Worm (Caenorhabditis elegans) whole organism, early embryonic: Measurements from ENCODE around the gene fipr-18.

Experiments
- B0310.2 ChIP-seq: sonication (generic microtip); optimal IDR thresholded peaks from 2 replicates; lab custom pipeline; 2016; ENCODE audit warnings: mild to moderate bottlenecking, missing genetic modification characterization, missing compliant biosample characterization
- F13C5.2 ChIP-seq: sonication (generic microtip); optimal IDR thresholded peaks from 2 replicates; lab custom pipeline; 2017; ENCODE audit warnings: mild to moderate bottlenecking, missing genetic modification characterization, inconsistent platforms, missing compliant biosample characterization
- aly-1 ChIP-seq: sonication (generic microtip); optimal IDR thresholded peaks from 2 replicates; lab custom pipeline; 2016; ENCODE audit warnings: missing genetic modification characterization, missing compliant biosample characterization
- ama-1 ChIP-seq: fragments of 150-350 bp; optimal IDR thresholded peaks from 2 replicates; lab custom pipeline; 2014
- ceh-13 ChIP-seq: fragments of 200-800 bp; sonication (Bioruptor generic); optimal IDR thresholded peaks from 2 replicates; lab custom pipeline; 2018; ENCODE audit warnings: mild to moderate bottlenecking, missing genetic modification characterization, missing compliant biosample characterization
- ceh-36 ChIP-seq: sonication (generic microtip); optimal IDR thresholded peaks from 2 replicates; lab custom pipeline; 2016; ENCODE audit warnings: missing genetic modification characterization, inconsistent platforms, missing compliant biosample characterization
- ets-7 ChIP-seq: sonication (generic microtip); optimal IDR thresholded peaks from 2 replicates; lab custom pipeline; 2016; ENCODE audit warnings: missing genotype, missing genetic modification characterization, missing compliant biosample characterization
- flt-1 ChIP-seq: fragments of 200-800 bp; sonication (Bioruptor generic); IDR thresholded peaks from 2 replicates; pipeline ENCODE4 v1.3.6; 2022; ENCODE audit warnings: missing genetic modification characterization, missing compliant biosample characterization
- hmbx-1 ChIP-seq: sonication (generic microtip); optimal IDR thresholded peaks from 2 replicates; lab custom pipeline; 2016; ENCODE audit warnings: mild to moderate bottlenecking, missing genetic modification characterization, missing compliant biosample characterization
- hmg-4 ChIP-seq: fragments of 200-800 bp; sonication (Bioruptor generic); optimal IDR thresholded peaks from 2 replicates; lab custom pipeline; 2018; ENCODE audit warnings: mild to moderate bottlenecking, missing genetic modification characterization, missing compliant biosample characterization
- hnd-1 ChIP-seq: sonication (generic microtip); optimal IDR thresholded peaks from 2 replicates; lab custom pipeline; 2016; ENCODE audit warnings: missing genetic modification characterization, missing compliant biosample characterization
- pes-1 ChIP-seq: fragments of 200-800 bp; sonication (Bioruptor generic); IDR thresholded peaks from 2 replicates; pipeline ENCODE4 v1.3.6; 2022; ENCODE audit warnings: missing genetic modification reagents, missing genetic modification characterization, missing compliant biosample characterization
- scrt-1 ChIP-seq: fragments of 200-800 bp; sonication (Bioruptor generic); IDR thresholded peaks from 2 replicates; pipeline ENCODE4 v1.3.6; 2022; ENCODE audit warnings: missing genetic modification characterization, missing compliant biosample characterization
- sea-1 ChIP-seq: fragments of 200-800 bp; sonication (Bioruptor generic); conservative IDR thresholded peaks from 2 replicates; pipeline ENCODE4 v1.3.6; 2022; ENCODE audit warnings: missing genetic modification characterization, missing compliant biosample characterization
- tbx-11 ChIP-seq: fragments of 200-800 bp; sonication (Bioruptor generic); IDR thresholded peaks from 2 replicates; pipeline ENCODE4 v1.3.6; 2022; ENCODE audit warnings: missing genetic modification characterization, missing compliant biosample characterization
- tbx-37 ChIP-seq: fragments of 200-800 bp; sonication (Bioruptor generic); conservative IDR thresholded peaks from 2 replicates; pipeline ENCODE4 v1.3.6; 2022; ENCODE audit warnings: missing genetic modification reagents, missing genetic modification characterization, missing compliant biosample characterization
- tra-4 ChIP-seq: sonication (generic microtip); optimal IDR thresholded peaks from 2 replicates; lab custom pipeline; 2017; ENCODE audit warnings: missing genetic modification characterization, missing compliant biosample characterization

The fipr-18 gene

ce11 chrIII:7494850-7495314 lies 35.8 kb downstream of the fipr-18 start:
- no peak for TF ChIP-seq scrt-1
- no peak for TF ChIP-seq ama-1 (lab: Kevin White, UChicago)
- no peak for TF ChIP-seq B0310.2
- no peak for TF ChIP-seq sea-1 (GFP tag; lab: Robert Waterston, UW)
- no peak for TF ChIP-seq aly-1
- TF ChIP-seq flt-1 (GFP tag; lab: Robert Waterston, UW) = no peak

- no peak for TF ChIP-seq ama-1 (lab: Kevin White, UChicago)
- TF ChIP-seq ceh-36 (tag; lab: Kevin White, UChicago) = no peak
- no peak for TF ChIP-seq sea-1 (GFP tag; lab: Robert Waterston, UW)
- no peak for TF ChIP-seq tbx-11 (GFP tag; lab: Robert Waterston, UW)
- TF ChIP-seq hnd-1 (tag; lab: Kevin White, UChicago) = no peak
- no peak for TF ChIP-seq pes-1
- no peak for TF ChIP-seq flt-1 (GFP tag; lab: Robert Waterston, UW)
- TF ChIP-seq tra-4 (tag; lab: Kevin White, UChicago) = no peak
- TF ChIP-seq scrt-1 = no peak
- TF ChIP-seq hmbx-1 (tag; lab: Kevin White, UChicago) = no peak
- TF ChIP-seq hmg-4 (GFP tag; lab: Kevin White, UChicago) = no peak
- no peak for TF ChIP-seq aly-1
- no peak for TF ChIP-seq F13C5.2
Measured at ce11 chrIII:7495616-7496146, 36.6 kb downstream of the fipr-18 start.

ce11 chrIII:7497782-7498266 lies 38.7 kb downstream of the fipr-18 start, which contains the start of gene cgh-1:
cgh-1 (minus strand) TSS chrIII:7497832.
- TF ChIP-seq ets-7 (tag; lab: Kevin White, UChicago) (no peak), ceh-36 (tag; lab: Kevin White, UChicago) (no peak), ama-1 (lab: Kevin White, UChicago) (no peak), sea-1 (GFP tag; lab: Robert Waterston, UW) (no peak), F13C5.2 (no peak), flt-1 (GFP tag; lab: Robert Waterston, UW) (no peak), pes-1 (no peak), scrt-1 (no peak), tra-4 (tag; lab: Kevin White, UChicago) (no peak), tbx-37 (GFP tag; lab: Robert Waterston, UW) (no peak), B0310.2 (no peak), ceh-13 (no peak), hnd-1 (tag; lab: Kevin White, UChicago) (no peak), hmbx-1 (tag; lab: Kevin White, UChicago) (no peak), tbx-11 (GFP tag; lab: Robert Waterston, UW) (no peak), hmg-4 (GFP tag; lab: Kevin White, UChicago) (no peak), aly-1 (no peak)

- no peak for TF ChIP-seq ceh-13
- no peak for TF ChIP-seq ets-7 (tag; lab: Kevin White, UChicago)
- TF ChIP-seq hmg-4 (GFP tag; lab: Kevin White, UChicago) = peak; percentile 62
- TF ChIP-seq F13C5.2 = peak; percentile 75
- no peak for TF ChIP-seq tra-4 (tag; lab: Kevin White, UChicago)
- TF ChIP-seq aly-1 = no peak
- TF ChIP-seq hnd-1 (tag; lab: Kevin White, UChicago) = no peak
- no peak for TF ChIP-seq tbx-11 (GFP tag; lab: Robert Waterston, UW)
- TF ChIP-seq pes-1 = 0 out of 2 replicates have a peak, but pooled peaks have one; percentile 35
Measured at ce11 chrIII:7498346-7498745, 39.2 kb downstream of the fipr-18 start.

ce11 chrIII:7499421-7499902 lies 40.3 kb downstream of the fipr-18 start, which contains the start of the genes C07H6.9 and sap-140:
C07H6.9 (minus strand) TSS chrIII:7499471.
sap-140 (plus strand) TSS chrIII:7499738.
- TF ChIP-seq F13C5.2 (peak; percentile 51), ets-7 (tag; lab: Kevin White, UChicago) (no peak), tbx-37 (GFP tag; lab: Robert Waterston, UW) (no peak)

- TF ChIP-seq F13C5.2 = no peak
Measured at ce11 chrIII:7506983-7507382, 47.9 kb downstream of the fipr-18 start.

- TF ChIP-seq scrt-1 (no peak), ama-1 (lab: Kevin White, UChicago) (no peak), flt-1 (GFP tag; lab: Robert Waterston, UW) (no peak), sea-1 (GFP tag; lab: Robert Waterston, UW) (no peak), ceh-13 (no peak), ceh-36 (tag; lab: Kevin White, UChicago) (no peak), F13C5.2 (no peak), B0310.2 (no peak), hmbx-1 (tag; lab: Kevin White, UChicago) (no peak), pes-1 (no peak), ets-7 (tag; lab: Kevin White, UChicago) (no peak), hnd-1 (tag; lab: Kevin White, UChicago) (no peak), tra-4 (tag; lab: Kevin White, UChicago) (no peak)
Measured at ce11 chrIII:7508128-7508635, 49.1 kb downstream of the fipr-18 start, which contains the start of gene cls-1. cls-1 (plus strand) TSS chrIII:7508178.
